Fruit fly (Drosophila melanogaster): ENCODE measurements around the gene ds.

ds gene

dm6 chr2L:633192-633591, 81.6 kb downstream of the ds start (continued):
- no peak for TF ChIP-seq Eip93F (GFP tag; optimal IDR thresholded peaks at IDR 0.05)
- TF ChIP-seq Blimp-1 (GFP tag; optimal IDR thresholded peaks at IDR 0.05): no peak
- TF ChIP-seq CG32006 (GFP tag; optimal IDR thresholded peaks at IDR 0.05): no peak
- no peak for TF ChIP-seq acj6 (GFP tag; optimal IDR thresholded peaks at IDR 0.05)
- TF ChIP-seq Smox (GFP tag; optimal IDR thresholded peaks at IDR 0.05): peak; percentile 4
- peak; percentile 55 for TF ChIP-seq esn (GFP tag; optimal IDR thresholded peaks at IDR 0.05)
- no peak for TF ChIP-seq OdsH (GFP tag; optimal IDR thresholded peaks at IDR 0.05)
- no peak for TF ChIP-seq CG3919 (GFP tag; optimal IDR thresholded peaks at IDR 0.05)
- TF ChIP-seq CG6276 (GFP tag; optimal IDR thresholded peaks at IDR 0.05): no peak
- no peak for TF ChIP-seq fd85E (GFP tag; optimal IDR thresholded peaks at IDR 0.05)

DNA sequence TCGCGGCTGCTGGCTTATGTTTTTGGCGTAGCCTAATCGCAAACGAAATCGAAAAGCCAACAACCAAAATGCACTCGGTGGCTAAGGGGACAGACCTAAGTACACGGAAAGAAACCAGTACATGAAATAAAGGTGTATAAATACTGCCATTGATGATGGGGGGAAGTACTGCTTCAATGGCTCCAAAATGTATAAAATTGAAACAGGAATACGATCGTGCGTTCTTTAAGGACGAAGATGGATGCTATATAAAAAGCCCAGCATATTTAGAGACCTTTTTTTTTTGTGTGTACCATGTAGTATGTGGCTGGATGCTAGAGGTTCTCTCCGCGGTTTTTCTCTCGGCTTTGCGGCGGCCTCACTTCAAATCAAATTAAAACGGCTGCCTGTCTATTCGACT, 84.6 kb downstream of the ds start:
- TF ChIP-seq ss (GFP tag; optimal IDR thresholded peaks at IDR 0.05) (no peak), Lpt (GFP tag; optimal IDR thresholded peaks at IDR 0.05) (no peak), achi (GFP tag; optimal IDR thresholded peaks at IDR 0.05) (peak; percentile 13), CG11902 (GFP tag; optimal IDR thresholded peaks at IDR 0.05) (no peak), fd85E (GFP tag; optimal IDR thresholded peaks at IDR 0.05) (no peak), Eip93F (GFP tag; optimal IDR thresholded peaks at IDR 0.05) (no peak), CG16779 (tag; optimal IDR thresholded peaks at IDR 0.05) (no peak), CG15336 (GFP tag; IDR thresholded peaks at IDR 0.05) (peak; percentile 64), cyc (GFP tag; optimal IDR thresholded peaks at IDR 0.05) (no peak), acj6 (GFP tag; optimal IDR thresholded peaks at IDR 0.05) (no peak), svp (GFP tag) (no peak), net (GFP tag; optimal IDR thresholded peaks at IDR 0.05) (peak; percentile 4), CG4318 (GFP tag; optimal IDR thresholded peaks at IDR 0.05) (no peak), CG6808 (GFP tag; optimal IDR thresholded peaks at IDR 0.05) (no peak), Eip78C (GFP tag) (peak; percentile 73), Hr4 (GFP tag; optimal IDR thresholded peaks at IDR 0.05) (no peak), Hr39 (GFP tag; optimal IDR thresholded peaks at IDR 0.05) (no peak), dsx (GFP tag; optimal IDR thresholded peaks at IDR 0.05; ENCODE audit: poor library complexity, severe bottlenecking) (no peak), Ets21C (GFP tag; optimal IDR thresholded peaks at IDR 0.05) (no peak), CG8119 (GFP tag; IDR thresholded peaks at IDR 0.05) (peak; percentile 32; the same call in 1 of the 3 replicates), vri (GFP tag; optimal IDR thresholded peaks at IDR 0.05) (no peak), CG7368 (GFP tag; optimal IDR thresholded peaks at IDR 0.05) (no peak), Smox (GFP tag; optimal IDR thresholded peaks at IDR 0.05) (no peak), CG10631 (GFP tag; optimal IDR thresholded peaks at IDR 0.05) (no peak), OdsH (GFP tag; optimal IDR thresholded peaks at IDR 0.05) (peak; percentile 20), pdm3 (GFP tag; optimal IDR thresholded peaks at IDR 0.05) (peak; percentile 1), CG8632 (GFP tag; optimal IDR thresholded peaks at IDR 0.05) (no peak), CG1621 (tag; optimal IDR thresholded peaks at IDR 0.05) (no peak), CG10669 (GFP tag; optimal IDR thresholded peaks at IDR 0.05) (no peak), eg (GFP tag; IDR thresholded peaks at IDR 0.05) (peak; percentile 68; the same call in 2 of the 3 replicates), Sox15 (GFP tag; optimal IDR thresholded peaks at IDR 0.05) (no peak), CG11294 (GFP tag; IDR thresholded peaks at IDR 0.05) (peak; percentile 46; the same call in 1 of the 2 replicates), CG32006 (GFP tag; optimal IDR thresholded peaks at IDR 0.05) (peak; percentile 48), Hr38 (GFP tag; optimal IDR thresholded peaks at IDR 0.05) (no peak), dac (GFP tag; optimal IDR thresholded peaks at IDR 0.05) (no peak), CG11762 (GFP tag; optimal IDR thresholded peaks at IDR 0.05; ENCODE audit: insufficient read depth) (no peak), lz (GFP tag; optimal IDR thresholded peaks at IDR 0.05) (no peak), CG6163 (GFP tag; IDR thresholded peaks at IDR 0.05) (0 out of 3 replicates have a peak, but pooled peaks have one; percentile 26)
